Fruit fly (Drosophila melanogaster) whole organism, prepupa: ENCODE measurements around the gene AIMP2.

Experiments used
- Blimp-1 ChIP-seq: fragments of 200-800 bp; sonication (Bioruptor generic); optimal IDR thresholded peaks from 3 replicates; lab custom pipeline; 2017; ENCODE audit warnings: missing biosample characterization, missing genetic modification characterization, mild to moderate bottlenecking, moderate library complexity, missing genetic modification reagents
- CG10631 ChIP-seq: fragments of 200-800 bp; sonication (Bioruptor generic); optimal IDR thresholded peaks from 2 replicates; lab custom pipeline; 2016; ENCODE audit warnings: missing biosample characterization, missing genetic modification characterization
- CG11294 ChIP-seq: fragments of 200-800 bp; sonication (Bioruptor generic); IDR thresholded peaks from 2 replicates; pipeline ENCODE4 v1.3.6; 2022; ENCODE audit warnings: missing biosample characterization, missing genetic modification characterization
- CG11762 ChIP-seq: fragments of 200-800 bp; sonication (Bioruptor generic); optimal IDR thresholded peaks from 3 replicates; lab custom pipeline; 2016; ENCODE audit warnings: missing biosample characterization, missing genetic modification characterization; ENCODE audit not compliant: insufficient read depth
- CG11902 ChIP-seq: fragments of 200-800 bp; sonication (Bioruptor generic); optimal IDR thresholded peaks from 3 replicates; lab custom pipeline; 2016; ENCODE audit warnings: missing biosample characterization, missing genetic modification characterization
- CG15336 ChIP-seq: fragments of 200-800 bp; sonication (Bioruptor generic); IDR thresholded peaks from 2 replicates; pipeline ENCODE4 v1.3.6; 2022; ENCODE audit warnings: missing biosample characterization, missing genetic modification characterization
- CG16779 ChIP-seq: fragments of 200-800 bp; sonication (Bioruptor generic); optimal IDR thresholded peaks from 3 replicates; lab custom pipeline; 2017; ENCODE audit warnings: missing biosample characterization, mild to moderate bottlenecking, missing genetic modification characterization
- CG32006 ChIP-seq: fragments of 200-800 bp; sonication (Bioruptor generic); optimal IDR thresholded peaks from 3 replicates; lab custom pipeline; 2017; ENCODE audit warnings: missing biosample characterization, mild to moderate bottlenecking, missing genetic modification characterization
- CG34406 ChIP-seq: fragments of 200-800 bp; sonication (Bioruptor generic); optimal IDR thresholded peaks from 3 replicates; lab custom pipeline; 2016; ENCODE audit warnings: missing biosample characterization, missing genetic modification characterization
- CG3919 ChIP-seq: fragments of 200-800 bp; sonication (Bioruptor generic); optimal IDR thresholded peaks from 3 replicates; lab custom pipeline; 2016; ENCODE audit warnings: missing biosample characterization, missing genetic modification characterization
- CG6163 ChIP-seq: fragments of 200-800 bp; sonication (Bioruptor generic); IDR thresholded peaks from 3 replicates; pipeline ENCODE4 v1.3.6; 2022; ENCODE audit warnings: missing biosample characterization, missing genetic modification characterization
- CG6276 ChIP-seq: fragments of 200-800 bp; sonication (Bioruptor generic); optimal IDR thresholded peaks from 2 replicates; lab custom pipeline; 2017; ENCODE audit warnings: missing biosample characterization, mild to moderate bottlenecking, missing genetic modification characterization
- CG6792 ChIP-seq: fragments of 200-800 bp; sonication (Bioruptor generic); optimal IDR thresholded peaks from 3 replicates; lab custom pipeline; 2016; ENCODE audit warnings: missing biosample characterization, missing genetic modification characterization
- CG6808 ChIP-seq: fragments of 200-800 bp; sonication (Bioruptor generic); optimal IDR thresholded peaks from 3 replicates; lab custom pipeline; 2017; ENCODE audit warnings: missing biosample characterization, missing genetic modification characterization, mild to moderate bottlenecking, moderate library complexity, missing genetic modification reagents
- CG6854 ChIP-seq: fragments of 200-800 bp; sonication (Bioruptor generic); optimal IDR thresholded peaks from 2 replicates; lab custom pipeline; 2017; ENCODE audit warnings: missing biosample characterization, mild to moderate bottlenecking, missing genetic modification characterization
- CG7368 ChIP-seq: fragments of 200-800 bp; sonication (Bioruptor generic); optimal IDR thresholded peaks from 3 replicates; lab custom pipeline; 2016; ENCODE audit warnings: missing biosample characterization, missing genetic modification characterization
- CG8119 ChIP-seq: fragments of 200-800 bp; sonication (Bioruptor generic); IDR thresholded peaks from 3 replicates; pipeline ENCODE4 v1.3.6; 2022; ENCODE audit warnings: missing biosample characterization, missing genetic modification characterization
- CG8632 ChIP-seq: fragments of 200-800 bp; sonication (Bioruptor generic); optimal IDR thresholded peaks from 3 replicates; lab custom pipeline; 2016; ENCODE audit warnings: missing biosample characterization, missing genetic modification characterization
- Eip75B ChIP-seq: fragments of 200-800 bp; sonication (Bioruptor generic); optimal IDR thresholded peaks from 3 replicates; lab custom pipeline; 2016; ENCODE audit warnings: missing biosample characterization, missing genetic modification characterization
- Eip78C ChIP-seq: fragments of 200-800 bp; sonication (Bioruptor generic); peaks from one replicate; lab custom pipeline; 2016; ENCODE audit warnings: missing biosample characterization, missing genetic modification characterization
- Eip93F ChIP-seq: fragments of 200-800 bp; sonication (Bioruptor generic); optimal IDR thresholded peaks from 2 replicates; lab custom pipeline; 2016; ENCODE audit warnings: missing biosample characterization, mild to moderate bottlenecking, missing genetic modification characterization
- Ets21C ChIP-seq: fragments of 200-800 bp; sonication (Bioruptor generic); optimal IDR thresholded peaks from 3 replicates; lab custom pipeline; 2016; ENCODE audit warnings: missing biosample characterization, missing genetic modification characterization
- Ets96B ChIP-seq: fragments of 200-800 bp; optimal IDR thresholded peaks from 2 replicates; lab custom pipeline; 2019; ENCODE audit warnings: missing biosample characterization, mild to moderate bottlenecking, missing genetic modification characterization, moderate library complexity
- Hr38 ChIP-seq: sonication (Bioruptor generic); optimal IDR thresholded peaks from 2 replicates; lab custom pipeline; 2016; ENCODE audit warnings: missing biosample characterization, missing genetic modification characterization
- Hr39 ChIP-seq: fragments of 200-800 bp; sonication (Bioruptor generic); optimal IDR thresholded peaks from 2 replicates; lab custom pipeline; 2016; ENCODE audit warnings: missing biosample characterization, missing genetic modification characterization
- Hr4 ChIP-seq: fragments of 200-800 bp; sonication (Bioruptor generic); optimal IDR thresholded peaks from 3 replicates; lab custom pipeline; 2016; ENCODE audit warnings: missing biosample characterization, missing genetic modification characterization
- OdsH ChIP-seq: fragments of 200-800 bp; sonication (Bioruptor generic); optimal IDR thresholded peaks from 3 replicates; lab custom pipeline; 2016; ENCODE audit warnings: missing biosample characterization, missing genetic modification characterization
- Smox ChIP-seq: fragments of 200-800 bp; sonication (Bioruptor generic); optimal IDR thresholded peaks from 3 replicates; lab custom pipeline; 2016; ENCODE audit warnings: missing biosample characterization, missing genetic modification characterization
- Sox102F ChIP-seq: fragments of 200-800 bp; sonication (Bioruptor generic); optimal IDR thresholded peaks from 2 replicates; lab custom pipeline; 2016; ENCODE audit warnings: missing biosample characterization, mild to moderate bottlenecking, missing genetic modification characterization
- Sox15 ChIP-seq: fragments of 200-800 bp; sonication (Bioruptor generic); optimal IDR thresholded peaks from 3 replicates; lab custom pipeline; 2016; ENCODE audit warnings: missing biosample characterization, missing genetic modification characterization
- achi ChIP-seq: fragments of 200-800 bp; sonication (Bioruptor generic); optimal IDR thresholded peaks from 3 replicates; lab custom pipeline; 2016; ENCODE audit warnings: missing biosample characterization, missing genetic modification characterization
- cyc ChIP-seq: fragments of 200-800 bp; sonication (Bioruptor generic); optimal IDR thresholded peaks from 3 replicates; lab custom pipeline; 2016; ENCODE audit warnings: missing biosample characterization, missing genetic modification characterization
- dac ChIP-seq: fragments of 200-800 bp; sonication (Bioruptor generic); optimal IDR thresholded peaks from 2 replicates; lab custom pipeline; 2017; ENCODE audit warnings: missing biosample characterization, mild to moderate bottlenecking, missing genetic modification characterization
- dsx ChIP-seq: fragments of 200-800 bp; optimal IDR thresholded peaks from 3 replicates; lab custom pipeline; 2019; ENCODE audit warnings: missing biosample characterization, mild to moderate bottlenecking, missing genetic modification characterization, moderate library complexity; ENCODE audit not compliant: poor library complexity, severe bottlenecking
- eg ChIP-seq: fragments of 200-800 bp; sonication (Bioruptor generic); IDR thresholded peaks from 3 replicates; pipeline ENCODE4 v1.3.6; 2022; ENCODE audit warnings: missing biosample characterization, missing genetic modification characterization
- fd59A ChIP-seq: fragments of 200-800 bp; sonication (Bioruptor generic); optimal IDR thresholded peaks from 2 replicates; lab custom pipeline; 2017; ENCODE audit warnings: missing biosample characterization, mild to moderate bottlenecking, missing genetic modification characterization, missing genetic modification reagents
- fd85E ChIP-seq: fragments of 200-800 bp; sonication (Bioruptor generic); optimal IDR thresholded peaks from 3 replicates; lab custom pipeline; 2016; ENCODE audit warnings: missing biosample characterization, missing genetic modification characterization
- fkh ChIP-seq: fragments of 200-800 bp; sonication (Bioruptor generic); optimal IDR thresholded peaks from 3 replicates; lab custom pipeline; 2017; ENCODE audit warnings: missing biosample characterization, mild to moderate bottlenecking, missing genetic modification characterization, moderate library complexity
- lz ChIP-seq: fragments of 200-800 bp; sonication (Bioruptor generic); optimal IDR thresholded peaks from 3 replicates; lab custom pipeline; 2016; ENCODE audit warnings: missing biosample characterization, missing genetic modification characterization
- pdm3 ChIP-seq: fragments of 200-800 bp; sonication (Bioruptor generic); optimal IDR thresholded peaks from 3 replicates; lab custom pipeline; 2016; ENCODE audit warnings: missing biosample characterization, missing genetic modification characterization
- spab ChIP-seq: fragments of 200-800 bp; sonication (Bioruptor generic); optimal IDR thresholded peaks from 2 replicates; lab custom pipeline; 2017; ENCODE audit warnings: missing biosample characterization, mild to moderate bottlenecking, missing genetic modification characterization, missing genetic modification reagents
- svp ChIP-seq: fragments of 200-800 bp; sonication (Bioruptor generic); peaks from one replicate; lab custom pipeline; 2016; ENCODE audit warnings: missing biosample characterization, missing genetic modification characterization
- topi ChIP-seq: fragments of 200-800 bp; sonication (Bioruptor generic); optimal IDR thresholded peaks from 3 replicates; lab custom pipeline; 2016; ENCODE audit warnings: missing biosample characterization, missing genetic modification characterization

Gene AIMP2

DNA sequence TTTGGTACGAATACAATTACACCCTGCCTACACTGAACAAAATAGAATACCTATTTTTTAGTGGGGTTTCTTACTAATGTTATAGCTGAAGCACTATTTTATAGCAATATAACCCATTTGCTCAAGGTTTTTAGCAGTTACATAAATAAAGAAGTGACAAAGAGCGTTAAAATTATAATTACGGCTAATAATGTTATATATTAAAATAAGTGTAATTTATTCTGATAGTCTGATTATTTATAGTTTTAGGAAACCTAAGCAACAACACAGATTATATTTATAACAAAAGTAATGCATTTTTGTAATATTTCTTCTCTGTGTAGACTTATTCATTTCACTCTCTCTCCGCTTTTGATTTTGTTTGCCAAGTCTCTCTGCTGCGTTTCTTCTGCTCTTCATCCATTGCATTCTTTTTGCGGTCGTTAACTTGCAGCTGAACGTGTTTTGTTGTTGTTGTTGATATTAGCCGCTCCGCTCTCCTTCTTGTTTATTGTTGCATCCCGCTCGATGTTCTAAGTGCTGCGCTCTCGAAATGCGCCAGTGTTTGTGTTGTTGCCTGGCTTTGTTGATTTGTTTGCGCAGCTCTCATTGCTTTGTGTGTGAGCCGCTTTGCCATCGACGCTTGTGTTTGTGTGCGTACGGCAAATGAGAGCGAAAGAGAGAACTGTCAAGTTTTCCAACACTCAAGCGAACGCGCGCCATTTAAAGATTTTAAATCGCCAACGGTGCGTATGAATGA is 42.4 kb downstream of the AIMP2 start (continued):
- TF ChIP-seq Ets96B: peak; percentile 94
- TF ChIP-seq Eip75B: peak; percentile 93
- TF ChIP-seq CG11902 (GFP tag; lab: Kevin White, UChicago): peak; percentile 91
- peak; percentile 72 for TF ChIP-seq dac (GFP tag; lab: Kevin White, UChicago)
- TF ChIP-seq spab: peak; percentile 89
- peak; percentile 97 for TF ChIP-seq achi (GFP tag; lab: Kevin White, UChicago)
- TF ChIP-seq topi (GFP tag; lab: Kevin White, UChicago): peak; percentile 95
- TF ChIP-seq lz (GFP tag; lab: Kevin White, UChicago): peak; percentile 93
- TF ChIP-seq CG7368 (GFP tag; lab: Kevin White, UChicago): peak; percentile 87
- peak; percentile 84 for TF ChIP-seq Ets21C
- TF ChIP-seq Hr4: peak; percentile 94
- TF ChIP-seq Smox (GFP tag; lab: Kevin White, UChicago): peak; percentile 94
- TF ChIP-seq fd59A: peak; percentile 90
- peak; percentile 98 for TF ChIP-seq Eip78C (GFP tag; lab: Kevin White, UChicago)
- peak; percentile 95 for TF ChIP-seq CG11762 (GFP tag; lab: Kevin White, UChicago)
- TF ChIP-seq cyc: peak; percentile 92
- peak; percentile 97 for TF ChIP-seq CG8632 (GFP tag; lab: Kevin White, UChicago)
- peak; percentile 89 for TF ChIP-seq Hr39 (GFP tag; lab: Kevin White, UChicago)
- TF ChIP-seq CG6163: peak; percentile 88
- TF ChIP-seq Blimp-1 (GFP tag; lab: Kevin White, UChicago): peak; percentile 94
- peak; percentile 91 for TF ChIP-seq eg (GFP tag; lab: Robert Waterston, UW)
- TF ChIP-seq CG3919 (GFP tag; lab: Kevin White, UChicago): peak; percentile 95
- peak; percentile 87 for TF ChIP-seq CG11294 (GFP tag; lab: Robert Waterston, UW)
- TF ChIP-seq pdm3 (GFP tag; lab: Kevin White, UChicago): peak; percentile 94
- no peak for TF ChIP-seq Hr38
- TF ChIP-seq Eip93F (GFP tag; lab: Kevin White, UChicago): peak; percentile 82
- peak; percentile 50 for TF ChIP-seq fd85E
- TF ChIP-seq Sox15 (GFP tag; lab: Kevin White, UChicago): peak; percentile 94
- peak; percentile 97 for TF ChIP-seq CG6276
- TF ChIP-seq CG16779 (tag; lab: Kevin White, UChicago): peak; percentile 95
- TF ChIP-seq CG32006 (GFP tag; lab: Kevin White, UChicago): peak; percentile 99
- peak; percentile 98 for TF ChIP-seq CG10631 (GFP tag; lab: Kevin White, UChicago)
- peak; percentile 82 for TF ChIP-seq CG6854 (GFP tag; lab: Kevin White, UChicago)
- peak; percentile 96 for TF ChIP-seq CG15336 (GFP tag; lab: Robert Waterston, UW)
- peak; percentile 88 for TF ChIP-seq dsx (GFP tag; lab: Kevin White, UChicago)
- peak; percentile 97 for TF ChIP-seq CG34406 (GFP tag; lab: Kevin White, UChicago)
- peak; percentile 89 for TF ChIP-seq CG6808
- TF ChIP-seq CG6792 (GFP tag; lab: Kevin White, UChicago): peak; percentile 96
- peak; percentile 97 for TF ChIP-seq OdsH (GFP tag; lab: Kevin White, UChicago)
- TF ChIP-seq svp (GFP tag; lab: Kevin White, UChicago): peak; percentile 95
- TF ChIP-seq Sox102F (GFP tag; lab: Kevin White, UChicago): peak; percentile 77
- TF ChIP-seq fkh (GFP tag; lab: Kevin White, UChicago): peak; percentile 89
- peak; percentile 98 for TF ChIP-seq CG8119
- TF ChIP-seq, all 60 proteins: peak for 59
